Worm (Caenorhabditis elegans) whole organism, L1 larva: ENCODE data around the gene flap-1.

Experiments
- C16A3.4 ChIP-seq: fragments of 150-350 bp; optimal IDR thresholded peaks from 2 replicates; lab custom pipeline; 2014; ENCODE audit warnings: missing biosample characterization, missing genetic modification characterization
- F16B12.6 ChIP-seq: fragments of 150-350 bp; optimal IDR thresholded peaks from 2 replicates; lab custom pipeline; 2014; ENCODE audit warnings: missing biosample characterization, missing genetic modification characterization
- Y116A8C.19 ChIP-seq: sonication (generic microtip); optimal IDR thresholded peaks from 2 replicates; lab custom pipeline; 2016; ENCODE audit warnings: missing compliant biosample characterization, missing genetic modification characterization, borderline replicate concordance
- alr-1 ChIP-seq: fragments of 200-800 bp; sonication (Bioruptor generic); optimal IDR thresholded peaks from 2 replicates; lab custom pipeline; 2018; ENCODE audit warnings: borderline replicate concordance, mild to moderate bottlenecking, missing genetic modification characterization, missing compliant biosample characterization
- aly-2 ChIP-seq: fragments of 150-350 bp; optimal IDR thresholded peaks from 2 replicates; lab custom pipeline; 2014; ENCODE audit warnings: missing biosample characterization, missing genetic modification characterization
- blmp-1 ChIP-seq: fragments of 150-350 bp; optimal IDR thresholded peaks from 2 replicates; lab custom pipeline; 2014; ENCODE audit warnings: missing biosample characterization, missing genetic modification characterization
- ceh-82 ChIP-seq, 3 experiments: fragments of 150-350 bp in 1 of 3; sonication (generic microtip) in 2 of 3; optimal IDR thresholded peaks; 2 replicates each; lab custom pipeline; 2014 to 2017; ENCODE audit warnings: missing biosample characterization in 3 of 3, missing genetic modification characterization in 3 of 3
- efl-1 ChIP-seq, 4 experiments: fragments of 150-350 bp; optimal IDR thresholded peaks in 3 of 4; peaks in 1 of 4; 1 replicate in 1 of 4; 2 replicates in 3 of 4; lab custom pipeline; 2014; ENCODE audit warnings: missing biosample characterization in 2 of 4, missing genetic modification characterization in 2 of 4, missing genetic modification reagents in 2 of 4
- egl-13 ChIP-seq: sonication (generic microtip); optimal IDR thresholded peaks from 2 replicates; lab custom pipeline; 2016; ENCODE audit warnings: missing genotype, missing genetic modification reagents, missing genetic modification characterization, missing compliant biosample characterization
- egl-27 ChIP-seq, 2 experiments: fragments of 150-350 bp in 1 of 2; sonication (generic microtip); optimal IDR thresholded peaks; 3 replicates each; lab custom pipeline; 2017 to 2018; ENCODE audit warnings: missing biosample characterization in 2 of 2, missing genetic modification characterization in 2 of 2, missing genetic modification reagents in 2 of 2
- grh-1 ChIP-seq: fragments of 200-800 bp; sonication (Bioruptor generic); IDR thresholded peaks from 2 replicates; pipeline ENCODE4 v1.3.6; 2022; ENCODE audit warnings: missing genetic modification reagents, missing genetic modification characterization, missing compliant biosample characterization
- hpl-2 ChIP-seq: fragments of 150-350 bp; optimal IDR thresholded peaks from 2 replicates; lab custom pipeline; 2014; ENCODE audit warnings: missing biosample characterization, missing genetic modification reagents, missing genetic modification characterization
- irx-1 ChIP-seq: sonication (generic microtip); optimal IDR thresholded peaks from 2 replicates; lab custom pipeline; 2016; ENCODE audit warnings: missing genetic modification characterization, missing compliant biosample characterization
- jun-1 ChIP-seq: fragments of 150-350 bp; optimal IDR thresholded peaks from 2 replicates; lab custom pipeline; 2014; ENCODE audit warnings: missing biosample characterization, missing genetic modification reagents, missing genetic modification characterization
- lin-14 ChIP-seq: fragments of 200-800 bp; sonication (Bioruptor generic); optimal IDR thresholded peaks from 2 replicates; lab custom pipeline; 2018; ENCODE audit warnings: mild to moderate bottlenecking, missing genetic modification characterization, moderate library complexity, missing compliant biosample characterization
- lin-15B ChIP-seq: fragments of 150-350 bp; sonication (generic microtip); optimal IDR thresholded peaks from 3 replicates; lab custom pipeline; 2014; ENCODE audit warnings: missing biosample characterization, missing genetic modification characterization
- lin-35 ChIP-seq, 2 experiments: fragments of 150-350 bp; optimal IDR thresholded peaks; 2 replicates each; lab custom pipeline; 2014; ENCODE audit warnings: missing biosample characterization in 2 of 2, missing genetic modification characterization in 2 of 2, missing genetic modification reagents in 2 of 2
- lin-39 ChIP-seq: fragments of 150-350 bp; optimal IDR thresholded peaks from 2 replicates; lab custom pipeline; 2014; ENCODE audit warnings: missing biosample characterization, missing genetic modification reagents, missing genetic modification characterization
- lir-3 ChIP-seq: sonication (generic microtip); optimal IDR thresholded peaks from 2 replicates; lab custom pipeline; 2016; ENCODE audit warnings: mild to moderate bottlenecking, missing genetic modification characterization, moderate library complexity, missing compliant biosample characterization; ENCODE audit not compliant: poor library complexity
- lsy-2 ChIP-seq, 2 experiments: fragments of 150-350 bp; optimal IDR thresholded peaks; 2 replicates each; lab custom pipeline; 2014; ENCODE audit warnings: missing biosample characterization in 2 of 2, missing genetic modification characterization in 2 of 2
- mef-2 ChIP-seq: fragments of 150-350 bp; optimal IDR thresholded peaks from 2 replicates; lab custom pipeline; 2014; ENCODE audit warnings: missing biosample characterization, missing genetic modification characterization
- mep-1 ChIP-seq: fragments of 150-350 bp; optimal IDR thresholded peaks from 2 replicates; lab custom pipeline; 2014; ENCODE audit warnings: missing biosample characterization, missing genetic modification characterization
- nhr-12 ChIP-seq: sonication (generic microtip); optimal IDR thresholded peaks from 2 replicates; lab custom pipeline; 2017; ENCODE audit warnings: missing biosample characterization, missing genetic modification characterization
- nhr-19 ChIP-seq: fragments of 200-800 bp; sonication (Bioruptor generic); conservative IDR thresholded peaks from 2 replicates; pipeline ENCODE4 v1.3.6; 2022; ENCODE audit warnings: missing genetic modification characterization, missing compliant biosample characterization
- nhr-20 ChIP-seq: sonication (generic microtip); optimal IDR thresholded peaks from 2 replicates; lab custom pipeline; 2016; ENCODE audit warnings: mild to moderate bottlenecking, missing genetic modification characterization, missing compliant biosample characterization
- nhr-237 ChIP-seq: fragments of 150-350 bp; optimal IDR thresholded peaks from 2 replicates; lab custom pipeline; 2014; ENCODE audit warnings: missing biosample characterization, missing genetic modification characterization
- nhr-28 ChIP-seq: fragments of 150-350 bp; optimal IDR thresholded peaks from 2 replicates; lab custom pipeline; 2014; ENCODE audit warnings: missing biosample characterization, missing genetic modification characterization
- nhr-71 ChIP-seq: sonication (generic microtip); optimal IDR thresholded peaks from 2 replicates; lab custom pipeline; 2016; ENCODE audit warnings: mild to moderate bottlenecking, missing genetic modification characterization, moderate library complexity, missing compliant biosample characterization
- nhr-76 ChIP-seq: sonication (generic microtip); optimal IDR thresholded peaks from 2 replicates; lab custom pipeline; 2017; ENCODE audit warnings: missing biosample characterization, missing genetic modification characterization
- nhr-77 ChIP-seq: fragments of 150-350 bp; optimal IDR thresholded peaks from 2 replicates; lab custom pipeline; 2014; ENCODE audit warnings: missing biosample characterization, missing genetic modification characterization
- nhr-84 ChIP-seq: sonication (generic microtip); optimal IDR thresholded peaks from 2 replicates; lab custom pipeline; 2017; ENCODE audit warnings: missing biosample characterization, missing genetic modification characterization
- nhr-85 ChIP-seq: sonication (generic microtip); peaks from one replicate; lab custom pipeline; 2016; ENCODE audit warnings: missing genetic modification characterization, inconsistent platforms, missing compliant biosample characterization
- nhr-90 ChIP-seq: sonication (generic microtip); optimal IDR thresholded peaks from 2 replicates; lab custom pipeline; 2016; ENCODE audit warnings: mild to moderate bottlenecking, missing genetic modification characterization, missing compliant biosample characterization; ENCODE audit not compliant: poor library complexity
- rnt-1 ChIP-seq: sonication (generic microtip); optimal IDR thresholded peaks from 2 replicates; lab custom pipeline; 2016; ENCODE audit warnings: mild to moderate bottlenecking, missing genetic modification characterization, moderate library complexity, missing compliant biosample characterization
- sox-4 ChIP-seq: sonication (generic microtip); optimal IDR thresholded peaks from 2 replicates; lab custom pipeline; 2016; ENCODE audit warnings: missing genetic modification characterization, missing compliant biosample characterization
- unc-30 ChIP-seq: sonication (generic microtip); optimal IDR thresholded peaks from 2 replicates; lab custom pipeline; 2017; ENCODE audit warnings: missing biosample characterization, missing genetic modification characterization
- unc-62 ChIP-seq: fragments of 150-350 bp; optimal IDR thresholded peaks from 2 replicates; lab custom pipeline; 2014; ENCODE audit warnings: missing biosample characterization, missing genetic modification reagents, missing genetic modification characterization
- unc-98 ChIP-seq: fragments of 200-800 bp; sonication (Bioruptor generic); IDR thresholded peaks from 2 replicates; pipeline ENCODE4 v1.3.6; 2022; ENCODE audit warnings: missing genetic modification characterization, missing compliant biosample characterization
- vab-15 ChIP-seq: sonication (generic microtip); optimal IDR thresholded peaks from 2 replicates; lab custom pipeline; 2017; ENCODE audit warnings: missing genotype, mild to moderate bottlenecking, missing genetic modification characterization, missing compliant biosample characterization
- zag-1 ChIP-seq: fragments of 150-350 bp; optimal IDR thresholded peaks from 2 replicates; lab custom pipeline; 2014; ENCODE audit warnings: missing biosample characterization, missing genetic modification characterization
- ztf-11 ChIP-seq, 2 experiments: sonication (generic microtip); optimal IDR thresholded peaks; 2 replicates each; lab custom pipeline; 2016 to 2017; ENCODE audit warnings: missing genetic modification characterization in 2 of 2, missing biosample characterization in 1 of 2, missing compliant biosample characterization in 1 of 2

Gene flap-1

ce11 chrIII:6961167-6961566 lies 32.5 kb upstream of the flap-1 start (continued):
- no peak for TF ChIP-seq lir-3
- TF ChIP-seq blmp-1 (tag; lab: Kevin White, UChicago): peak; percentile 57
- TF ChIP-seq ztf-11 (tag; optimal IDR thresholded peaks at IDR 0.05; lab: Kevin White, UChicago): no peak
- TF ChIP-seq nhr-12 (tag; lab: Kevin White, UChicago): no peak
- no peak for TF ChIP-seq nhr-19 (GFP tag; lab: Robert Waterston, UW)
- no peak for TF ChIP-seq nhr-84
- no peak for TF ChIP-seq nhr-85 (tag; lab: Kevin White, UChicago)
- TF ChIP-seq egl-27 (tag; optimal IDR thresholded peaks at IDR 0.05; lab: Kevin White, UChicago): no peak
- TF ChIP-seq mef-2 (tag; lab: Kevin White, UChicago): no peak
- no peak for TF ChIP-seq nhr-76 (tag; lab: Kevin White, UChicago)
- TF ChIP-seq Y116A8C.19 (tag; lab: Kevin White, UChicago): no peak
- TF ChIP-seq vab-15 (tag; lab: Kevin White, UChicago): no peak
- TF ChIP-seq C16A3.4 (tag; lab: Kevin White, UChicago): peak; percentile 67
- TF ChIP-seq nhr-20 (tag; lab: Kevin White, UChicago): peak; percentile 25
- no peak for TF ChIP-seq jun-1
- TF ChIP-seq unc-30 (tag; lab: Kevin White, UChicago): no peak
- TF ChIP-seq nhr-77 (tag; lab: Kevin White, UChicago): no peak
- no peak for TF ChIP-seq egl-13 (tag; lab: Kevin White, UChicago)
- TF ChIP-seq, all 84 proteins: peak for 25

- TF ChIP-seq aly-2: peak; percentile 51
- TF ChIP-seq lin-39 (tag; lab: Kevin White, UChicago): no peak
Observed at ce11 chrIII:6958674-6959241, 30.1 kb upstream of the flap-1 start.

ce11 chrIII:6955766-6956165 lies 27.1 kb upstream of the flap-1 start:
- TF ChIP-seq nhr-71 (no peak), efl-1 (optimal IDR thresholded peaks at IDR 0.05; lab: Kevin White, UChicago) (no peak), efl-1 (GFP tag; optimal IDR thresholded peaks at IDR 0.05 in 1 of 2; lab: Kevin White, UChicago) (peak in 1 of 2 experiments; percentile 41)
- TF ChIP-seq, all 84 proteins: peak for 1

- no peak for TF ChIP-seq mef-2 (tag; lab: Kevin White, UChicago)
- TF ChIP-seq efl-1 (optimal IDR thresholded peaks at IDR 0.05; lab: Kevin White, UChicago): no peak
- peak in 1 of 2 experiments; percentile 72 for TF ChIP-seq efl-1 (GFP tag; optimal IDR thresholded peaks at IDR 0.05 in 1 of 2; lab: Kevin White, UChicago)
- no peak for TF ChIP-seq lin-35 (GFP tag; optimal IDR thresholded peaks at IDR 0.05; lab: Kevin White, UChicago)
- no peak for TF ChIP-seq grh-1 (GFP tag; lab: Robert Waterston, UW)
- no peak for TF ChIP-seq unc-98 (GFP tag; lab: Robert Waterston, UW)
- no peak for TF ChIP-seq nhr-77 (tag; lab: Kevin White, UChicago)
- no peak for TF ChIP-seq alr-1 (tag; lab: Kevin White, UChicago)
- TF ChIP-seq, all 84 proteins: peak for 1
Observed at ce11 chrIII:6953978-6954377, 25.4 kb upstream of the flap-1 start.

ce11 chrIII:6953373-6953772 lies 24.7 kb upstream of the flap-1 start:
- no peak for TF ChIP-seq efl-1 (optimal IDR thresholded peaks at IDR 0.05; lab: Kevin White, UChicago)
- TF ChIP-seq efl-1 (GFP tag; optimal IDR thresholded peaks at IDR 0.05 in 1 of 2; lab: Kevin White, UChicago): peak in 1 of 2 experiments; percentile 51
- no peak for TF ChIP-seq lsy-2 (tag; optimal IDR thresholded peaks at IDR 0.05; lab: Kevin White, UChicago)

ce11 chrIII:6951435-6951834 lies 22.8 kb upstream of the flap-1 start:
- TF ChIP-seq blmp-1 (tag; lab: Kevin White, UChicago) (peak; percentile 90), nhr-90 (tag; lab: Kevin White, UChicago) (no peak), rnt-1 (no peak), nhr-28 (no peak), irx-1 (tag; lab: Kevin White, UChicago) (no peak), unc-62 (GFP tag; lab: Kevin White, UChicago) (no peak), lin-14 (GFP tag; lab: Kevin White, UChicago) (peak; percentile 54), sox-4 (tag; lab: Kevin White, UChicago) (no peak), lin-15B (tag; lab: Kevin White, UChicago) (peak; percentile 1), ceh-82 (tag; optimal IDR thresholded peaks at IDR 0.05; lab: Kevin White, UChicago) (no peak), nhr-237 (tag; lab: Kevin White, UChicago) (no peak), F16B12.6 (tag; lab: Kevin White, UChicago) (no peak), mep-1 (tag; lab: Kevin White, UChicago) (no peak), lin-35 (GFP tag; optimal IDR thresholded peaks at IDR 0.05; lab: Kevin White, UChicago) (peak in 1 of 2 experiments; percentile 35), hpl-2 (GFP tag; lab: Kevin White, UChicago) (no peak), nhr-20 (tag; lab: Kevin White, UChicago) (no peak), zag-1 (tag; lab: Kevin White, UChicago) (no peak), lsy-2 (tag; optimal IDR thresholded peaks at IDR 0.05; lab: Kevin White, UChicago) (peak in 1 of 2 experiments; percentile 43), efl-1 (optimal IDR thresholded peaks at IDR 0.05; lab: Kevin White, UChicago) (peak in 1 of 2 experiments; percentile 25), efl-1 (GFP tag; optimal IDR thresholded peaks at IDR 0.05 in 1 of 2; lab: Kevin White, UChicago) (peak; percentile 11 to 48)
